Fruit fly (Drosophila melanogaster) whole organism, wandering third instar larva: ENCODE results near the gene Ilp8.

Source experiments
- Abd-B ChIP-seq: fragments of >200 bp; optimal IDR thresholded peaks from 2 replicates; lab custom pipeline; 2017; ENCODE audit warnings: missing biosample characterization, missing genetic modification characterization
- CG32264 ChIP-seq: fragments of 200-800 bp; sonication (Bioruptor generic); optimal IDR thresholded peaks from 2 replicates; lab custom pipeline; 2016; ENCODE audit warnings: missing biosample characterization, missing genetic modification characterization
- CG9705 ChIP-seq: fragments of 200-800 bp; sonication (Bioruptor generic); optimal IDR thresholded peaks from 2 replicates; lab custom pipeline; 2018; ENCODE audit warnings: missing biosample characterization, mild to moderate bottlenecking, missing genetic modification characterization
- CrebA ChIP-seq: fragments of 200-800 bp; sonication (Bioruptor generic); optimal IDR thresholded peaks from 2 replicates; lab custom pipeline; 2016; ENCODE audit warnings: missing biosample characterization, mild to moderate bottlenecking, missing genetic modification characterization, borderline replicate concordance
- Dfd ChIP-seq: fragments of >200 bp; optimal IDR thresholded peaks from 2 replicates; lab custom pipeline; 2017; ENCODE audit warnings: missing biosample characterization, missing genetic modification characterization
- Dif ChIP-seq: fragments of 200-275, 200-300 bp; sonication (Bioruptor generic); optimal IDR thresholded peaks from 2 replicates; lab custom pipeline; 2018; ENCODE audit warnings: missing biosample characterization, missing genetic modification characterization; ENCODE audit not compliant: partially characterized antibody
- GATAd ChIP-seq: sonication (Bioruptor generic); optimal IDR thresholded peaks from 2 replicates; lab custom pipeline; 2016; ENCODE audit warnings: missing biosample characterization, missing genetic modification characterization
- HLH106 ChIP-seq: fragments of 200-800 bp; optimal IDR thresholded peaks from 3 replicates; lab custom pipeline; 2019; ENCODE audit warnings: missing biosample characterization, mild to moderate bottlenecking, missing genetic modification characterization, moderate library complexity
- Hnf4 ChIP-seq: fragments of 200-800 bp; sonication (Bioruptor generic); optimal IDR thresholded peaks from 2 replicates; lab custom pipeline; 2016; ENCODE audit warnings: missing biosample characterization, mild to moderate bottlenecking, missing genetic modification characterization
- Hr78 ChIP-seq: fragments of >200 bp; optimal IDR thresholded peaks from 2 replicates; lab custom pipeline; 2017; ENCODE audit warnings: missing biosample characterization, missing genetic modification characterization
- Hr83 ChIP-seq: fragments of 200-300 bp; sonication (Bioruptor generic); optimal IDR thresholded peaks from 2 replicates; lab custom pipeline; 2016; ENCODE audit warnings: missing biosample characterization, mild to moderate bottlenecking, missing genetic modification characterization, moderate library complexity; ENCODE audit not compliant: poor library complexity, severe bottlenecking
- Jra ChIP-seq: sonication (Bioruptor generic); optimal IDR thresholded peaks from 2 replicates; lab custom pipeline; 2016; ENCODE audit warnings: missing biosample characterization, missing genetic modification characterization
- Mio ChIP-seq: sonication (Bioruptor generic); optimal IDR thresholded peaks from 2 replicates; lab custom pipeline; 2016; ENCODE audit warnings: missing biosample characterization, missing genetic modification characterization
- Myc ChIP-seq: fragments of >200 bp; optimal IDR thresholded peaks from 2 replicates; lab custom pipeline; 2017
- N ChIP-seq: fragments of >200 bp; optimal IDR thresholded peaks from 2 replicates; lab custom pipeline; 2018; ENCODE audit warnings: missing biosample characterization, missing external identifiers, missing genetic modification characterization
- OdsH ChIP-seq: fragments of 200-800 bp; sonication (Bioruptor generic); optimal IDR thresholded peaks from 2 replicates; lab custom pipeline; 2016; ENCODE audit warnings: missing biosample characterization, mild to moderate bottlenecking, missing genetic modification characterization
- Rel ChIP-seq, 2 experiments: fragments of 200-800 bp; sonication (Bioruptor generic) in 1 of 2; optimal IDR thresholded peaks; 2 replicates in 1 of 2; 3 replicates in 1 of 2; lab custom pipeline; 2016 to 2019; ENCODE audit warnings: mild to moderate bottlenecking in 2 of 2, missing biosample characterization in 2 of 2, missing genetic modification characterization in 2 of 2, moderate library complexity in 1 of 2
- Sp1 ChIP-seq: fragments of 200-800 bp; sonication (Bioruptor generic); optimal IDR thresholded peaks from 3 replicates; lab custom pipeline; 2019; ENCODE audit warnings: missing biosample characterization, mild to moderate bottlenecking, missing genetic modification characterization, moderate library complexity
- Vsx2 ChIP-seq: fragments of 200-300, 225-300 bp; sonication (Bioruptor generic); optimal IDR thresholded peaks from 2 replicates; lab custom pipeline; 2018; ENCODE audit warnings: missing biosample characterization, missing genetic modification characterization; ENCODE audit not compliant: partially characterized antibody
- br ChIP-seq: fragments of 200-800 bp; sonication (Bioruptor generic); optimal IDR thresholded peaks from 2 replicates; lab custom pipeline; 2016; ENCODE audit warnings: missing biosample characterization, missing genetic modification characterization
- brk ChIP-seq: fragments of 200-800 bp; sonication (Bioruptor generic); optimal IDR thresholded peaks from 2 replicates; lab custom pipeline; 2016; ENCODE audit warnings: missing biosample characterization, mild to moderate bottlenecking, missing genetic modification characterization
- dl ChIP-seq, 2 experiments: fragments of 175-275, 200-275 bp in 1 of 2; fragments of 200-275 bp in 1 of 2; sonication (Bioruptor generic); optimal IDR thresholded peaks; lab custom pipeline; 2018; ENCODE audit warnings: mild to moderate bottlenecking in 2 of 2, missing biosample characterization in 2 of 2, missing genetic modification characterization in 2 of 2, moderate library complexity in 2 of 2; ENCODE audit not compliant: partially characterized antibody in 2 of 2, insufficient read depth in 1 of 2
- dmrt93B ChIP-seq: fragments of 200-800 bp; sonication (Bioruptor generic); optimal IDR thresholded peaks from 2 replicates; lab custom pipeline; 2018; ENCODE audit warnings: missing biosample characterization, mild to moderate bottlenecking, missing genetic modification characterization
- dsf ChIP-seq: sonication (Bioruptor generic); optimal IDR thresholded peaks from 2 replicates; lab custom pipeline; 2016; ENCODE audit warnings: missing biosample characterization, missing genetic modification characterization, borderline replicate concordance
- ey ChIP-seq: fragments of 200-800 bp; sonication (Bioruptor generic); optimal IDR thresholded peaks from 2 replicates; lab custom pipeline; 2016; ENCODE audit warnings: missing biosample characterization, missing genetic modification characterization
- foxo ChIP-seq, 2 experiments: fragments of 200-800 bp; sonication (Bioruptor generic); optimal IDR thresholded peaks; 2 replicates in 1 of 2; 3 replicates in 1 of 2; lab custom pipeline; 2016 to 2017; ENCODE audit warnings: missing biosample characterization in 2 of 2, missing genetic modification characterization in 2 of 2
- fru ChIP-seq: fragments of 200-800 bp; sonication (Bioruptor generic); optimal IDR thresholded peaks from 3 replicates; lab custom pipeline; 2016; ENCODE audit warnings: missing biosample characterization, mild to moderate bottlenecking, missing genetic modification characterization
- h ChIP-seq: fragments of 200-800 bp; sonication (Bioruptor generic); optimal IDR thresholded peaks from 3 replicates; lab custom pipeline; 2016; ENCODE audit warnings: missing biosample characterization, mild to moderate bottlenecking, missing genetic modification characterization
- jim ChIP-seq: fragments of 175-275, 200-325 bp; sonication (Bioruptor generic); optimal IDR thresholded peaks from 2 replicates; lab custom pipeline; 2016; ENCODE audit warnings: missing biosample characterization, mild to moderate bottlenecking, missing genetic modification characterization
- lola ChIP-seq: fragments of >200 bp; optimal IDR thresholded peaks from 2 replicates; lab custom pipeline; 2017; ENCODE audit warnings: missing biosample characterization, missing genetic modification characterization
- pan ChIP-seq: fragments of >200 bp; optimal IDR thresholded peaks from 2 replicates; lab custom pipeline; 2017
- psq ChIP-seq: fragments of 200-800 bp; sonication (Bioruptor generic); optimal IDR thresholded peaks from 3 replicates; lab custom pipeline; 2017; ENCODE audit warnings: missing biosample characterization, mild to moderate bottlenecking, missing genetic modification characterization, moderate library complexity
- rgr ChIP-seq: fragments of 200-800 bp; sonication (Bioruptor generic); optimal IDR thresholded peaks from 3 replicates; lab custom pipeline; 2016; ENCODE audit warnings: missing biosample characterization, mild to moderate bottlenecking, missing genetic modification characterization
- sage ChIP-seq: fragments of 200-800 bp; sonication (Bioruptor generic); optimal IDR thresholded peaks from 2 replicates; lab custom pipeline; 2016; ENCODE audit warnings: missing biosample characterization, mild to moderate bottlenecking, missing genetic modification characterization
- sv ChIP-seq: fragments of 200-800 bp; sonication (Bioruptor generic); optimal IDR thresholded peaks from 3 replicates; lab custom pipeline; 2016; ENCODE audit warnings: missing biosample characterization, missing genetic modification characterization
- tai ChIP-seq: sonication (Bioruptor generic); optimal IDR thresholded peaks from 2 replicates; lab custom pipeline; 2016; ENCODE audit warnings: missing biosample characterization, missing genetic modification characterization
- usp ChIP-seq: fragments of >200 bp; optimal IDR thresholded peaks from 2 replicates; lab custom pipeline; 2017; ENCODE audit warnings: missing biosample characterization, missing genetic modification characterization
- woc ChIP-seq: sonication (Bioruptor generic); optimal IDR thresholded peaks from 2 replicates; lab custom pipeline; 2016; ENCODE audit warnings: missing biosample characterization, mild to moderate bottlenecking, missing genetic modification characterization

Ilp8 gene

DNA sequence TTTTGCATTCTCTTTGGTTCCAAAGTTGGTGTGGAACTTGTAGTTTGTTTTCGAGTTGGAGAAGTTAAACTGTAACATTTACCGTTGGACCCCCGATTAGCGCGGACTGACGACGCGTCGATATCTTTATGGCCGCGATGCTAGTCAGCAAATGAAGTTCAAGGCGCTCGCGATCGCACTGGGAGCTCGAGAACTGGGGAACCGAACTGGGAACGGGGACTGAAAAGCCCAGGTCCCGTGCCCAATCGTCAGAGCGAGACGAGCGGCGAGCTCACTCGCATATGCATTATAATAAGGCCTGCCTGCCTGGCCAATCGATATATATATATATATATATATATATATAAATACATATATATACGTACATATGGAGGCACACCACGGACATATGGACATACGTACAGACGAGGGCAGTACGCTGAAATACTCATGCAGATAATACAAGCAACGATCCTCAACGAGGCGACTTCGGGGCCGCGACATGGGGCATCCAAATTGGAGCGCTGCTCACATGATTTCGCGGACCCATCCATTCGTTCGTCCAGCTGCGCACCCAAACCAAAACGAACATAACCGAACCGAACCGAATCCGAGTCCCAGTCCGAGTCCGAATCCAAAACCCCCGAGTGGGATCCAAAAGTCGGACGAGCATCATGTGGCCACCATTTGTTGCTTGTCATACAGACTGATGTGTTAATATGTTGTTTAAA lies 29.6 kb downstream of the Ilp8 start:
- no peak for TF ChIP-seq usp
- TF ChIP-seq Rel (GFP tag; optimal IDR thresholded peaks at IDR 0.05; lab: Kevin White, UChicago) = peak; percentile 53
- peak; percentile 85 for TF ChIP-seq Rel (tag; optimal IDR thresholded peaks at IDR 0.05; lab: Kevin White, UChicago)
- TF ChIP-seq Hr83 (GFP tag; lab: Kevin White, UChicago) = peak; percentile 69
- no peak for TF ChIP-seq tai (GFP tag; lab: Kevin White, UChicago)
- TF ChIP-seq N = no peak
- TF ChIP-seq Abd-B (GFP tag; lab: Kevin White, UChicago) = no peak
- TF ChIP-seq OdsH (GFP tag; lab: Kevin White, UChicago) = peak; percentile 10
- TF ChIP-seq CG9705 (GFP tag; lab: Kevin White, UChicago) = no peak

- TF ChIP-seq jim = no peak
- TF ChIP-seq Rel (GFP tag; optimal IDR thresholded peaks at IDR 0.05; lab: Kevin White, UChicago) = no peak
- TF ChIP-seq Rel (tag; optimal IDR thresholded peaks at IDR 0.05; lab: Kevin White, UChicago) = peak; percentile 0
Observed at dm6 chr3L:17001055-17001454, 30.8 kb downstream of the Ilp8 start.

dm6 chr3L:17000289-17000688 lies 31.6 kb downstream of the Ilp8 start:
- no peak for TF ChIP-seq Jra (GFP tag; lab: Kevin White, UChicago)
- TF ChIP-seq Rel (GFP tag; optimal IDR thresholded peaks at IDR 0.05; lab: Kevin White, UChicago) = no peak
- TF ChIP-seq Rel (tag; optimal IDR thresholded peaks at IDR 0.05; lab: Kevin White, UChicago) = peak; percentile 43

- TF ChIP-seq foxo (GFP tag; optimal IDR thresholded peaks at IDR 0.05; lab: Kevin White, UChicago) (no peak), CG9705 (GFP tag; lab: Kevin White, UChicago) (no peak), OdsH (GFP tag; lab: Kevin White, UChicago) (no peak)
- TF ChIP-seq, all 38 proteins: peak for 0
Observed at dm6 chr3L:16994805-16995204, 37.1 kb downstream of the Ilp8 start.

DNA sequence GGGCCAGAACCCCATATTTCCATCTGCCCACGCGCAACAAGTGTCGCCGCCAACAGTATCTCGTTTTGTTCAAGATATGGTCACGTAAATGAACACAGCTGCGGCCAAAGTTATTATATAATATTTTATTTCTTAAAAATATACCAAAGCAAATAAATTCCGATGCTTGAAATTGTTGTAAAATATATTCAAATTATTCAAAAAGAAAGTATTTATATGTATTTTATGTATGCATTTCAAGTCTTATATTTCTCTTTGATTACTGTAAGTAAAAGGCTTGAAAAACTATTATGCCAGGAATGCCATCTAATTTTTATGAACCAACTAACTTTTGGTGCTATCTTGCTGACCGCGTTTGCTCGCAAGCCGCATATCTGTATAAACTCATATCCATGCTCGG lies 42.7 kb downstream of the Ilp8 start:
- TF ChIP-seq woc (GFP tag; lab: Kevin White, UChicago) (peak; percentile 73), lola (GFP tag; lab: Kevin White, UChicago) (no peak), foxo (GFP tag; optimal IDR thresholded peaks at IDR 0.05; lab: Kevin White, UChicago) (peak in 1 of 2 experiments; percentile 80), brk (GFP tag; lab: Kevin White, UChicago) (no peak), pan (lab: Kevin White, UChicago) (no peak), Rel (GFP tag; optimal IDR thresholded peaks at IDR 0.05; lab: Kevin White, UChicago) (no peak), Rel (tag; optimal IDR thresholded peaks at IDR 0.05; lab: Kevin White, UChicago) (peak; percentile 21), N (no peak), CrebA (GFP tag; lab: Kevin White, UChicago) (no peak), Sp1 (GFP tag; lab: Kevin White, UChicago) (peak; percentile 91), sage (GFP tag; lab: Kevin White, UChicago) (no peak), h (GFP tag; lab: Kevin White, UChicago) (peak; percentile 82), CG32264 (GFP tag; lab: Kevin White, UChicago) (peak; percentile 29), psq (GFP tag; lab: Kevin White, UChicago) (peak; percentile 81), dsf (GFP tag; lab: Kevin White, UChicago) (no peak), ey (GFP tag; lab: Kevin White, UChicago) (peak; percentile 67), tai (GFP tag; lab: Kevin White, UChicago) (no peak), jim (no peak), CG9705 (GFP tag; lab: Kevin White, UChicago) (peak; percentile 47), dmrt93B (GFP tag; lab: Kevin White, UChicago) (no peak), fru (GFP tag; lab: Kevin White, UChicago) (peak; percentile 84), Hr83 (GFP tag; lab: Kevin White, UChicago) (no peak), Hnf4 (no peak), Mio (GFP tag; lab: Kevin White, UChicago) (no peak), br (GFP tag; lab: Kevin White, UChicago) (peak; percentile 81), HLH106 (tag; lab: Kevin White, UChicago) (peak; percentile 85), Dif (GFP tag; lab: Kevin White, UChicago) (no peak), Dfd (no peak), dl (GFP tag; optimal IDR thresholded peaks at IDR 0.05; lab: Kevin White, UChicago; ENCODE audit: insufficient read depth in 1 of 2, partially characterized antibody in 2 of 2) (no peak), GATAd (no peak), usp (no peak), sv (GFP tag; lab: Kevin White, UChicago) (no peak), OdsH (GFP tag; lab: Kevin White, UChicago) (peak; percentile 84), Myc (lab: Kevin White, UChicago) (no peak), Hr78 (GFP tag; lab: Kevin White, UChicago) (no peak), Jra (GFP tag; lab: Kevin White, UChicago) (no peak), rgr (peak; percentile 76), Abd-B (GFP tag; lab: Kevin White, UChicago) (no peak), Vsx2 (GFP tag; lab: Kevin White, UChicago) (no peak)
